Worm (Caenorhabditis elegans) whole organism, dauer: ENCODE data around the gene srj-25.

Experiments
- unc-62 ChIP-seq: sonication (generic microtip); optimal IDR thresholded peaks from 2 replicates; lab custom pipeline; 2017; ENCODE audit warnings: missing biosample characterization, missing genetic modification reagents, missing genetic modification characterization

srj-25 gene

ce11 chrV:719731-720130 lies 16.3 kb downstream of the srj-25 start, which contains the start of gene srbc-40:
Gene srbc-40, minus strand, starts transcription at chrV:719831.
- TF ChIP-seq unc-62 (GFP tag; lab: Kevin White, UChicago): no peak

DNA sequence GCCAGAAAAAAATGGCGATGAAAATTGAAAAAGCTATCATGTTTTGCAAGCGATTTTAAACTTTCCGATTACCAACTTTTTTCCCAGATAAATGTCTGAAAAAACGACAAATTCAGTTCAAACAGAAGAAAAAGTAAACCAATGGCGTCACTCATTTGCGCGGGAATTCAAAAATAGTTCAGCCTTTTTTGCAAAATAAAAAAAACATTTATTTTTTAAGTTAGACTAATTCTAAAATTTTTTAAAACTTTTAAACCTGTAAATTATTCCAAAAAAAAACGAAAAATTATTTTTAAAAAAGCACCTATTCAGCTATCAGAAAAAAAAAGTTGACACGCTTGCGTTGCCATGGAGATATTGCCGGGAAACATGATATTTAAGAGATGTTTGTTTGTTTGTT lies 23.2 kb downstream of the srj-25 start, which contains the start of gene cyp-33C11:
TSS of gene cyp-33C11 (minus strand) at position 101 of the 400 bp plus-strand sequence.
- TF ChIP-seq unc-62 (GFP tag; lab: Kevin White, UChicago): no peak

- TF ChIP-seq unc-62 (GFP tag; lab: Kevin White, UChicago): no peak
Measured at ce11 chrV:708808-709207, 27.3 kb downstream of the srj-25 start, which contains the start of gene srbc-39. Gene srbc-39, plus strand, starts transcription at chrV:709108.

DNA sequence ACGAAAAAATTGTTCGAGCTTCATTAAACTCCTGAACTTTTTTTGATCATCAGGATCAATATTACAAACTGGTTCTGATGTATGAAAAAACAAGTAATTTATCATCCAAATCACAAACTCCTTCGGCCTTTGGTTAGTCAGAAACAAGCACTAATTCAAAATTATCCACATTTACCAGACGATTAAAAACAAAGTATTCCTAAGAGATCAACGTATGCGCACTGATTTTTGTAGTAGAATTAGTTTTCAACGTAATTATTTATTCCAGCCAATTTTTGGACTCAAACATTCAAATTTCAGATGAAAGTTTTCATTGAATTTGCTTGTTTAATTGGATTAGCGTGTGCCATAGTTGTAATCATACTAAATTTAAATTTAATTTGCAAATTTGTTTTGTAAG lies 29.2 kb downstream of the srj-25 start, which contains the start of gene srbc-38:
TSS of gene srbc-38 (plus strand) at position 301 of the 400 bp plus-strand sequence.
- TF ChIP-seq unc-62 (GFP tag; lab: Kevin White, UChicago): no peak

- no peak for TF ChIP-seq unc-62 (GFP tag; lab: Kevin White, UChicago)
Measured at ce11 chrV:702260-702659, 33.8 kb downstream of the srj-25 start, which contains the start of gene srbc-37. Gene srbc-37, plus strand, starts transcription at chrV:702560.

DNA sequence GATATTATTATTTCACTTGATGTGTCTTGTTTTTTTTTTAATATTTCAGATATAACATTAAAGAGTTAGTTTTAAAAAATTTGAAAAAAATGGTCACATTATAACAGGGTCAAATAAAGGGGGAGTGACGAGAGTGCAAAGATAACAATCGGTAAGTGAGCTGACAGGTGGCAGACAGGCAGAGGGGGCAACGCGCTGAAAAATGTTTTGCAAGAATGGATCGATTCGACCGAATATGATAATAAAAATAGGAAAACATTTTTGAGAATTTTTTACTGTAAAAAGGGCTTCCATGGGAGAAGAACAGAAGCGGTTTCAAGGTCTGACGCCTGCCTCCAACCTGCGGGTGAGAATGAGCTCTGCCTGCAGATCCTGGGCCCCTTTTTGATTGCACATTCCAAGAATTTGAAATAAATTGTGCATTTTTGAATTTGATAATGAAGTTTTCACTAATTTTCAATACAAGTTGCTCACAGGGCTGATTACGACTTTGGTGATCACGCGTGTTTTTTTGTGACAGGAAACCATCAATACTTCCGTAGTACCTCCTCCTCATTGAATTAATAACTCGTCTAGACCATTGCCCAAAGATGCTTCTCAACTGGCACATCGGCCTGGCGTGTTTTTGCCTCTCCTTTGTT lies 36.5 kb downstream of the srj-25 start, which contains the start of the genes ugt-29 and srx-5:
TSS of gene ugt-29 (minus strand) at position 101 of the 641 bp plus-strand sequence.
TSS of gene srx-5 (plus strand) at position 591 of the 641 bp plus-strand sequence.
- no peak for TF ChIP-seq unc-62 (GFP tag; lab: Kevin White, UChicago)

- no peak for TF ChIP-seq unc-62 (GFP tag; lab: Kevin White, UChicago)
Measured at ce11 chrV:699051-699450, 37.0 kb downstream of the srj-25 start.

DNA sequence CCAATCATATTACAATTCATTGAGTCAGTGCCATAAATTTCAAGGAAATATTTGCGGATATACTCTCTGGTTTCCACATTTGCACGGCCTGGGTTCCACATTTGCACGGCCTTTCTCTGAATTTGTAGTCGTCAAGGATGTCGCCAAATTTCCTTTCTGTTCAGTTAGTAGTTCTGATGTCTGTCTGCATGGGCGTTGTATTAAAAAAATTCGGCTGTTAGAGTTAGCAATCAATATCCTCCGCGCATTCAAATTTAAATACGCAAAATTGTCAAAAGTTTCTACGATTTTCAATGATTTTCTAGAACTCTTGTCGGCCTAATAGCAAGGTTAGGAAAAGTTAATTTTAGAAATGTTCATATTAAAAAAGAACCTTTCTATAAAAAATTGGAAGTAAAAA lies 40.2 kb downstream of the srj-25 start, which contains the start of gene srj-52:
TSS of gene srj-52 (minus strand) at position 101 of the 400 bp plus-strand sequence.
- TF ChIP-seq unc-62 (GFP tag; lab: Kevin White, UChicago): no peak

- no peak for TF ChIP-seq unc-62 (GFP tag; lab: Kevin White, UChicago)
Measured at ce11 chrV:694625-695024, 41.4 kb downstream of the srj-25 start, which contains the start of gene srj-53. Gene srj-53, minus strand, starts transcription at chrV:694725.

- no peak for TF ChIP-seq unc-62 (GFP tag; lab: Kevin White, UChicago)
Measured at ce11 chrV:692720-693422, 43.2 kb downstream of the srj-25 start, which contains the start of gene srx-4. Gene srx-4, minus strand, starts transcription at chrV:692770.

DNA sequence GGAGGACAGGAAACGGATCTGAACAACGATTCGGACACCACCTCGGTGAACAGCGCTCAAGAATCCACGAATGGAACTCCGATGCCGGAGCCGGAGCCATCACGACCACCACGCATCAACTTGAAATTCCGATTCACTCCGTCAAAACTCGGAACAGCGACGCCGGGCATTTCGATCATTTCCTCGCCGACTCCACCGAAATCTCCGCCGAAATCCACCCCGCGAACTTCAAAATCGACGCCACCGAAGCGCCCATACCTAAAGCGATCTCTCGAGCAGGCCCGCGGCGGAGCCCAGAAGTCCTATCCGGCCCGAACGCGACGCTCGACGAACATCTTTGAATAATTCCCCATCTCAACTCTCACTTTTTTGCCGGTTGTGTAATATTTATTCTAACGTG lies 46.5 kb downstream of the srj-25 start:
- no peak for TF ChIP-seq unc-62 (GFP tag; lab: Kevin White, UChicago)

- no peak for TF ChIP-seq unc-62 (GFP tag; lab: Kevin White, UChicago)
Measured at ce11 chrV:687384-687783, 48.7 kb downstream of the srj-25 start, which contains the start of gene H25P19.1. Gene H25P19.1, plus strand, starts transcription at chrV:687684.
